Worm (Caenorhabditis elegans) whole organism, L2 larva: ENCODE measurements around the gene F36D4.4.
"Not testable (repeated sequence)": the region's sequence is repeated elsewhere in the genome, so short reads cannot be mapped to it uniquely, and the experiment has no call there.

Experiments
- C34F6.9 ChIP-seq: fragments of 150-350 bp; optimal IDR thresholded peaks from 2 replicates; lab custom pipeline; 2014; ENCODE audit warnings: missing biosample characterization, missing genetic modification characterization
- R02D3.7 ChIP-seq: fragments of 150-350 bp; optimal IDR thresholded peaks from 2 replicates; lab custom pipeline; 2014; ENCODE audit warnings: missing biosample characterization, missing genetic modification characterization
- ZK546.5 ChIP-seq: sonication (generic microtip); optimal IDR thresholded peaks from 2 replicates; lab custom pipeline; 2017; ENCODE audit warnings: missing biosample characterization, missing genetic modification characterization
- alr-1 ChIP-seq: fragments of 150-350 bp; optimal IDR thresholded peaks from 2 replicates; lab custom pipeline; 2014; ENCODE audit warnings: missing biosample characterization, missing genetic modification characterization
- aly-2 ChIP-seq: fragments of 150-350 bp; optimal IDR thresholded peaks from 2 replicates; lab custom pipeline; 2014; ENCODE audit warnings: missing biosample characterization, missing genetic modification characterization
- blmp-1 ChIP-seq: sonication (generic microtip); optimal IDR thresholded peaks from 2 replicates; lab custom pipeline; 2017; ENCODE audit warnings: missing genetic modification characterization, mild to moderate bottlenecking, missing compliant biosample characterization, antibody characterized with exemption, moderate library complexity; ENCODE audit not compliant: insufficient read depth
- ceh-16 ChIP-seq: fragments of 150-350 bp; optimal IDR thresholded peaks from 2 replicates; lab custom pipeline; 2014; ENCODE audit warnings: missing biosample characterization, missing genetic modification characterization
- ceh-82 ChIP-seq: fragments of 150-350 bp; optimal IDR thresholded peaks from 2 replicates; lab custom pipeline; 2014; ENCODE audit warnings: missing biosample characterization, missing genetic modification characterization
- crh-2 ChIP-seq: sonication (generic microtip); optimal IDR thresholded peaks from 2 replicates; lab custom pipeline; 2017; ENCODE audit warnings: missing biosample characterization, missing genetic modification characterization
- dmd-4 ChIP-seq: sonication (generic microtip); optimal IDR thresholded peaks from 2 replicates; lab custom pipeline; 2017; ENCODE audit warnings: missing biosample characterization, missing genetic modification characterization
- egl-27 ChIP-seq: sonication (generic microtip); optimal IDR thresholded peaks from 3 replicates; lab custom pipeline; 2017; ENCODE audit warnings: missing biosample characterization, missing genetic modification reagents, missing genetic modification characterization
- elt-1 ChIP-seq: fragments of 150-350 bp; optimal IDR thresholded peaks from 2 replicates; lab custom pipeline; 2014; ENCODE audit warnings: missing biosample characterization, missing genetic modification characterization
- elt-3 ChIP-seq: sonication (generic microtip); optimal IDR thresholded peaks from 2 replicates; lab custom pipeline; 2017; ENCODE audit warnings: missing biosample characterization, missing genetic modification characterization
- fos-1 ChIP-seq: fragments of 150-350 bp; optimal IDR thresholded peaks from 2 replicates; lab custom pipeline; 2014; ENCODE audit warnings: missing biosample characterization, missing genetic modification characterization
- gmeb-1 ChIP-seq: fragments of 150-350 bp; optimal IDR thresholded peaks from 2 replicates; lab custom pipeline; 2014; ENCODE audit warnings: missing biosample characterization, missing genetic modification characterization
- lin-11 ChIP-seq: fragments of 150-350 bp; sonication (generic microtip); optimal IDR thresholded peaks from 2 replicates; lab custom pipeline; 2014; ENCODE audit warnings: missing biosample characterization, missing genetic modification characterization, inconsistent platforms, mixed read lengths
- lin-13 ChIP-seq: fragments of 150-350 bp; optimal IDR thresholded peaks from 2 replicates; lab custom pipeline; 2014; ENCODE audit warnings: missing biosample characterization, missing genetic modification reagents, missing genetic modification characterization
- lin-39 ChIP-seq: fragments of 150-350 bp; optimal IDR thresholded peaks from 2 replicates; lab custom pipeline; 2014; ENCODE audit warnings: missing biosample characterization, missing genetic modification reagents, missing genetic modification characterization
- lsy-2 ChIP-seq, 2 experiments: fragments of 150-350 bp in 1 of 2; sonication (generic microtip) in 1 of 2; optimal IDR thresholded peaks; 2 replicates each; lab custom pipeline; 2014 to 2017; ENCODE audit warnings: missing biosample characterization in 2 of 2, missing genetic modification characterization in 2 of 2
- mdl-1 ChIP-seq, 2 experiments: fragments of 150-350 bp in 1 of 2; sonication (generic microtip) in 1 of 2; optimal IDR thresholded peaks; 2 replicates each; lab custom pipeline; 2017; ENCODE audit warnings: missing biosample characterization in 2 of 2, missing genetic modification characterization in 2 of 2
- nhr-10 ChIP-seq: sonication (generic microtip); optimal IDR thresholded peaks from 2 replicates; lab custom pipeline; 2017; ENCODE audit warnings: missing biosample characterization, missing genetic modification characterization
- nhr-11 ChIP-seq: fragments of 150-350 bp; optimal IDR thresholded peaks from 2 replicates; lab custom pipeline; 2014; ENCODE audit warnings: missing biosample characterization, missing genetic modification characterization
- nhr-12 ChIP-seq: fragments of 150-350 bp; optimal IDR thresholded peaks from 2 replicates; lab custom pipeline; 2014; ENCODE audit warnings: missing biosample characterization, missing genetic modification characterization
- nhr-129 ChIP-seq: fragments of 150-350 bp; optimal IDR thresholded peaks from 2 replicates; lab custom pipeline; 2014; ENCODE audit warnings: missing biosample characterization, missing genetic modification characterization
- nhr-23 ChIP-seq: fragments of 150-350 bp; optimal IDR thresholded peaks from 2 replicates; lab custom pipeline; 2014; ENCODE audit warnings: missing biosample characterization, missing genetic modification reagents, missing genetic modification characterization
- nhr-237 ChIP-seq: fragments of 150-350 bp; optimal IDR thresholded peaks from 2 replicates; lab custom pipeline; 2014; ENCODE audit warnings: missing biosample characterization, missing genetic modification characterization
- nhr-25 ChIP-seq: fragments of 150-350 bp; sonication (generic microtip); optimal IDR thresholded peaks from 3 replicates; lab custom pipeline; 2014; ENCODE audit warnings: missing biosample characterization, missing genetic modification characterization
- nhr-6 ChIP-seq: fragments of 150-350 bp; optimal IDR thresholded peaks from 2 replicates; lab custom pipeline; 2014; ENCODE audit warnings: missing biosample characterization, missing genetic modification characterization
- nhr-77 ChIP-seq: fragments of 150-350 bp; optimal IDR thresholded peaks from 2 replicates; lab custom pipeline; 2014; ENCODE audit warnings: missing biosample characterization, missing genetic modification characterization
- peb-1 ChIP-seq: fragments of 150-350 bp; optimal IDR thresholded peaks from 2 replicates; lab custom pipeline; 2014; ENCODE audit warnings: missing biosample characterization, missing genetic modification characterization
- sem-4 ChIP-seq: fragments of 150-350 bp; optimal IDR thresholded peaks from 2 replicates; lab custom pipeline; 2014; ENCODE audit warnings: missing biosample characterization, missing genetic modification reagents, missing genetic modification characterization
- skn-1 ChIP-seq: sonication (generic microtip); optimal IDR thresholded peaks from 2 replicates; lab custom pipeline; 2017; ENCODE audit warnings: missing biosample characterization, missing genetic modification characterization
- sma-3 ChIP-seq: sonication (generic microtip); optimal IDR thresholded peaks from 2 replicates; lab custom pipeline; 2016; ENCODE audit warnings: missing genetic modification reagents, missing genetic modification characterization, missing compliant biosample characterization
- sma-9 ChIP-seq, 2 experiments: fragments of 150-350 bp in 1 of 2; sonication (generic microtip) in 1 of 2; optimal IDR thresholded peaks; 2 replicates each; lab custom pipeline; 2014 to 2016; ENCODE audit warnings: missing genetic modification characterization in 2 of 2, mild to moderate bottlenecking in 1 of 2, missing biosample characterization in 1 of 2, missing compliant biosample characterization in 1 of 2, missing genetic modification reagents in 1 of 2, moderate library complexity in 1 of 2
- snpc-4 ChIP-seq: fragments of 150-350 bp; optimal IDR thresholded peaks from 2 replicates; lab custom pipeline; 2014; ENCODE audit warnings: missing biosample characterization, missing genetic modification characterization
- unc-55 ChIP-seq: fragments of 150-350 bp; sonication (generic microtip); optimal IDR thresholded peaks from 3 replicates; lab custom pipeline; 2014; ENCODE audit warnings: missing biosample characterization, missing genetic modification reagents, missing genetic modification characterization
- zag-1 ChIP-seq: fragments of 150-350 bp; optimal IDR thresholded peaks from 2 replicates; lab custom pipeline; 2014; ENCODE audit warnings: missing biosample characterization, missing genetic modification characterization
- ztf-1 ChIP-seq: fragments of 200-800 bp; sonication (Bioruptor generic); conservative IDR thresholded peaks from 2 replicates; pipeline ENCODE4 v1.3.6; 2022; ENCODE audit warnings: missing genetic modification characterization, missing compliant biosample characterization
- ztf-11 ChIP-seq: sonication (generic microtip); optimal IDR thresholded peaks from 2 replicates; lab custom pipeline; 2017; ENCODE audit warnings: missing biosample characterization, missing genetic modification characterization
- ztf-4 ChIP-seq: fragments of 150-350 bp; optimal IDR thresholded peaks from 2 replicates; lab custom pipeline; 2014; ENCODE audit warnings: missing biosample characterization, missing genetic modification characterization

Gene F36D4.4

DNA sequence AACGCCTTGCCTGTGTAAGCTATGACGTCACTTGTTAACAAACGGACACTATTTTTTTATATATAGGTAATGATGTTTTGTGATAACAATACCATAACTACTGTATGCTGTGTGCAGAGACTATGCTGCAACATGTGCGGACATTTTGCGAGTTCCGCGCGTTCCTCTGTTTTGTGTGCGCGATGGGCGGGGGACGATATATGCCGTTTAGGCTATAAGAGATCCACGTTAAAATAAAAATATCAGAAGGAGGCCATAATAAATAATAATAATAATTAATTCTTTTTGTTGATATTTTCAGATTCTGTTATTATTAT lies 25.5 kb upstream of the F36D4.4 start:
- no peak for TF ChIP-seq sem-4 (tag; lab: Kevin White, UChicago)
- no peak for TF ChIP-seq R02D3.7 (tag; lab: Kevin White, UChicago)
- TF ChIP-seq skn-1 (tag; lab: Kevin White, UChicago) = no peak
- TF ChIP-seq snpc-4 (tag; lab: Kevin White, UChicago) = peak; percentile 7
- no peak for TF ChIP-seq nhr-11 (tag; lab: Kevin White, UChicago)

DNA sequence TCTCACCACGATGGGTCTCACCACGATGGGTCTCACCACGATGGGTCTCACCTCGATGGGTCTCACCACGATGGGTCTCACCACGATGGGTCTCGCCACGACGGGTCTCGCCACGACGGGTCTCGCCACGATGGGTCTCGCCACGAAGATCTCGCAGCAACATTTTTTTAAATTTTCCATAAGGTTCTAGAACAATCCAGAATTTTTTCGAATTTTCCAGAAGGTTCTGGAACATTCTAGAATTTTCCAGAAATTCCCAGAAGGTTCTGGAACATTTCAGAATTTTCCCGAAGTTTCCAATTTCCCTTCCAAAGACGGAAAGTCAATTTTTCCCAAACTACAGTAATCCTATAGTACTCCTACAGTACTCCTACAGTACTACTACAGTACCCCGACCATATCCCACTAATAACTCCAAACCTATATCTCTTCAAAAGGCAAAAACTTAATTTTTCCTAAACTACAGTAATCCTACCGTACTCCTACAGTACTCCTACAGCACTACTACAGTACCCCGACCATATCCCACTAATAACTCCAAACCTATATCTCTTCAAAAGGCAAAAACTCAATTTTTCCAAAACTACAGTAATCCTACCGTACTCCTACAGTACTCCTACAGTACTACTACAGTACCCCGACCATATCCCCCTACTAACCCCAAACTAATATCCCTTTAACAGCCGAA lies 25.0 kb upstream of the F36D4.4 start, which contains the start of gene Y54B9A.1:
Gene Y54B9A.1 (minus strand): TSS at position 235 of the 688 bp plus-strand sequence.
- TF ChIP-seq ceh-82 (tag; lab: Kevin White, UChicago); lin-13 (GFP tag; lab: Kevin White, UChicago); alr-1 (tag; lab: Kevin White, UChicago): not testable (repeated sequence)

- TF ChIP-seq nhr-10 (no peak), zag-1 (tag; lab: Kevin White, UChicago) (no peak), unc-55 (GFP tag; lab: Kevin White, UChicago) (no peak), lin-11 (no peak), ceh-82 (tag; lab: Kevin White, UChicago) (no peak), sma-3 (GFP tag; lab: Kevin White, UChicago) (no peak), dmd-4 (tag; lab: Kevin White, UChicago) (no peak), fos-1 (no peak), peb-1 (tag; lab: Kevin White, UChicago) (no peak), alr-1 (tag; lab: Kevin White, UChicago) (no peak), lsy-2 (tag; optimal IDR thresholded peaks at IDR 0.05; lab: Kevin White, UChicago) (no peak), nhr-12 (tag; lab: Kevin White, UChicago) (no peak), nhr-23 (tag; lab: Kevin White, UChicago) (no peak), blmp-1 (tag; lab: Kevin White, UChicago) (no peak), ztf-1 (no peak), ZK546.5 (tag; lab: Kevin White, UChicago) (no peak), elt-1 (no peak), skn-1 (tag; lab: Kevin White, UChicago) (no peak)
- TF ChIP-seq, all 48 proteins: peak for 0
Measured at ce11 chrV:9427075-9427474, 12.7 kb upstream of the F36D4.4 start, which contains the start of gene F36D4.6. Gene F36D4.6, minus strand, starts transcription at chrV:9427175.

DNA sequence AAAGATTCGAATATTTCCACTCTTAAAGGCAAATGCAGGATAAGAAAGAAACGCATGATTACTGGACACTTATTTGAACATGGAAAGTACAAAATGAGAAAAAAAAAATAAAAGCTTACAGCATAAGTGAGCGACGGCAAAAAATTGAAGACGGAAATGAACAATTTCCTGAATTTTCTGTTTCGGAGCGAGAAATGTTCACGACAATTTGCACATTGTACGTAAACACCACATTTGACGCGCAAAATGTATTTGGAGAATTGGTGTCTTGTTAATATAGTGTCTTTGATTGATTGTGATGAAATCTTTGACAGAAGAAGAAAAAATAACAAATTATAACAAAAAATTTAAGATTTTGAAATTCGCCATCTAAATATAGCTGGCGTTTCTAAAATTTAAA lies 11.2 kb upstream of the F36D4.4 start, which contains the start of gene F36D4.5:
Gene F36D4.5 (minus strand): TSS at position 225 of the 400 bp plus-strand sequence.
- TF ChIP-seq sma-3 (GFP tag; lab: Kevin White, UChicago) (no peak), ceh-82 (tag; lab: Kevin White, UChicago) (no peak), alr-1 (tag; lab: Kevin White, UChicago) (no peak), nhr-25 (tag; lab: Kevin White, UChicago) (peak; percentile 2), unc-55 (GFP tag; lab: Kevin White, UChicago) (peak; percentile 38), nhr-77 (tag; lab: Kevin White, UChicago) (no peak), sma-9 (GFP tag; optimal IDR thresholded peaks at IDR 0.05; lab: Kevin White, UChicago) (peak; percentile 39), sma-9 (tag; optimal IDR thresholded peaks at IDR 0.05; lab: Kevin White, UChicago) (no peak), C34F6.9 (tag; lab: Kevin White, UChicago) (peak; percentile 65), sem-4 (tag; lab: Kevin White, UChicago) (no peak), nhr-12 (tag; lab: Kevin White, UChicago) (no peak), gmeb-1 (no peak), dmd-4 (tag; lab: Kevin White, UChicago) (no peak), lsy-2 (tag; optimal IDR thresholded peaks at IDR 0.05; lab: Kevin White, UChicago) (peak in 1 of 2 experiments; percentile 47), nhr-129 (tag; lab: Kevin White, UChicago) (peak; percentile 14), elt-3 (no peak), ceh-16 (no peak)

DNA sequence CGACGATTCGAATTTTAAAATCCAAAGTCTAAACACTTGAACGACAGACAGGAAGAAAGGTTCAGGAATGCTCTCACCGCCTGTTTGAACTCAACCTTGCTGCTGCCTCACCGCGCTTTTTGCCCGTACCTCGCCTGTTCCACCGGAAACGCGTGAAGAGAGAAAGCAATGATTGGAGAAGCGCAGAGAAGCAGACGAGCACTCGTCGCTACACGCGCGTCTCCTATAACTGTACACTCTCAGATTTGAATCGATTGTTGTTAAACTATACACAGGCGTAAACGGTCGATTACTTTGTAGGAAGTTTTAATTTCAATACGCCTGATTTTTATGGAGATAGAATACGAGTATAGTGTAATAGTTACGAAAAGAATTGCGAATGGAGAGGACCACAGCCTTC lies 10.1 kb upstream of the F36D4.4 start:
- TF ChIP-seq egl-27 (tag; lab: Kevin White, UChicago) (no peak), elt-3 (no peak), ztf-11 (tag; lab: Kevin White, UChicago) (no peak), crh-2 (tag; lab: Kevin White, UChicago) (peak; percentile 20), lsy-2 (tag; optimal IDR thresholded peaks at IDR 0.05; lab: Kevin White, UChicago) (peak in 1 of 2 experiments; percentile 21), ztf-1 (no peak), nhr-6 (tag; lab: Kevin White, UChicago) (no peak), aly-2 (tag; lab: Kevin White, UChicago) (no peak), ceh-16 (no peak), fos-1 (peak; percentile 71), lin-13 (GFP tag; lab: Kevin White, UChicago) (peak; percentile 12), zag-1 (tag; lab: Kevin White, UChicago) (no peak), lin-39 (tag; lab: Kevin White, UChicago) (no peak), skn-1 (tag; lab: Kevin White, UChicago) (no peak), nhr-25 (tag; lab: Kevin White, UChicago) (peak; percentile 5), sma-9 (GFP tag; optimal IDR thresholded peaks at IDR 0.05; lab: Kevin White, UChicago) (peak; percentile 42), sma-9 (tag; optimal IDR thresholded peaks at IDR 0.05; lab: Kevin White, UChicago) (no peak), gmeb-1 (peak; percentile 17), unc-55 (GFP tag; lab: Kevin White, UChicago) (no peak), nhr-237 (tag; lab: Kevin White, UChicago) (no peak), mdl-1 (tag; optimal IDR thresholded peaks at IDR 0.05; lab: Kevin White, UChicago) (peak in 1 of 2 experiments; percentile 15), dmd-4 (tag; lab: Kevin White, UChicago) (no peak), sma-3 (GFP tag; lab: Kevin White, UChicago) (no peak), ztf-4 (tag; lab: Kevin White, UChicago) (no peak), nhr-129 (tag; lab: Kevin White, UChicago) (peak; percentile 25), sem-4 (tag; lab: Kevin White, UChicago) (peak; percentile 10)
